Fruit fly (Drosophila melanogaster): ENCODE results near the gene knrl.

Gene knrl

dm6 chr3L:20595834-20596233, 24.6 kb downstream of the knrl start (continued):
- TF ChIP-seq fd85E (GFP tag; optimal IDR thresholded peaks at IDR 0.05) = no peak
- TF ChIP-seq Met (GFP tag; optimal IDR thresholded peaks at IDR 0.05) = peak; percentile 14
- TF ChIP-seq CG10669 (GFP tag; optimal IDR thresholded peaks at IDR 0.05) = no peak
- TF ChIP-seq svp (GFP tag) = peak; percentile 64
- TF ChIP-seq Hr4 (GFP tag; optimal IDR thresholded peaks at IDR 0.05) = peak; percentile 38
- TF ChIP-seq CG16779 (tag; optimal IDR thresholded peaks at IDR 0.05) = no peak
- no peak for TF ChIP-seq lz (GFP tag; optimal IDR thresholded peaks at IDR 0.05)

dm6 chr3L:20592577-20592976, 27.9 kb downstream of the knrl start:
- no peak for TF ChIP-seq Met (GFP tag; optimal IDR thresholded peaks at IDR 0.05)
- TF ChIP-seq CG10631 (GFP tag; optimal IDR thresholded peaks at IDR 0.05) = peak; percentile 60
- peak; percentile 33 for TF ChIP-seq Eip75B (GFP tag; optimal IDR thresholded peaks at IDR 0.05)
- TF ChIP-seq CG10669 (GFP tag; optimal IDR thresholded peaks at IDR 0.05) = peak; percentile 60
- no peak for TF ChIP-seq CG6276 (GFP tag; optimal IDR thresholded peaks at IDR 0.05)
- no peak for TF ChIP-seq Smox (GFP tag; optimal IDR thresholded peaks at IDR 0.05)
- TF ChIP-seq Eip93F (GFP tag; optimal IDR thresholded peaks at IDR 0.05) = no peak
- no peak for TF ChIP-seq cyc (GFP tag; optimal IDR thresholded peaks at IDR 0.05)
- no peak for TF ChIP-seq esn (GFP tag; optimal IDR thresholded peaks at IDR 0.05)
- no peak for TF ChIP-seq CG31627 (GFP tag; optimal IDR thresholded peaks at IDR 0.05)
- peak; percentile 59 for TF ChIP-seq dsx (GFP tag; optimal IDR thresholded peaks at IDR 0.05; ENCODE audit: poor library complexity, severe bottlenecking)
- peak; percentile 1 for TF ChIP-seq CG8632 (GFP tag; optimal IDR thresholded peaks at IDR 0.05)
- no peak for TF ChIP-seq lz (GFP tag; optimal IDR thresholded peaks at IDR 0.05)
- TF ChIP-seq Hr38 (GFP tag; optimal IDR thresholded peaks at IDR 0.05) = no peak
- no peak for TF ChIP-seq CG6854 (GFP tag; optimal IDR thresholded peaks at IDR 0.05)
- TF ChIP-seq OdsH (GFP tag; optimal IDR thresholded peaks at IDR 0.05) = peak; percentile 34
- peak; percentile 17 for TF ChIP-seq CG9139 (GFP tag; optimal IDR thresholded peaks at IDR 0.05)
- TF ChIP-seq vri (GFP tag; optimal IDR thresholded peaks at IDR 0.05) = no peak
- peak; percentile 67 for TF ChIP-seq Ets96B (tag; optimal IDR thresholded peaks at IDR 0.05)
- TF ChIP-seq CG8119 (GFP tag; IDR thresholded peaks at IDR 0.05) = peak; percentile 56; the same call in 1 of the 3 replicates
- peak; percentile 26 for TF ChIP-seq acj6 (GFP tag; optimal IDR thresholded peaks at IDR 0.05)
- peak; percentile 74 for TF ChIP-seq CG6808 (GFP tag; optimal IDR thresholded peaks at IDR 0.05)
- TF ChIP-seq CG6163 (GFP tag; IDR thresholded peaks at IDR 0.05) = no peak
- no peak for TF ChIP-seq Sox102F (GFP tag; optimal IDR thresholded peaks at IDR 0.05)
- TF ChIP-seq CG15336 (GFP tag; IDR thresholded peaks at IDR 0.05) = peak; percentile 39
- no peak for TF ChIP-seq CG16779 (tag; optimal IDR thresholded peaks at IDR 0.05)
- peak; percentile 4 for TF ChIP-seq pdm3 (GFP tag; optimal IDR thresholded peaks at IDR 0.05)
- TF ChIP-seq spab (GFP tag; optimal IDR thresholded peaks at IDR 0.05) = peak; percentile 49
- TF ChIP-seq CG7368 (GFP tag; optimal IDR thresholded peaks at IDR 0.05) = no peak
- no peak for TF ChIP-seq Blimp-1 (GFP tag; optimal IDR thresholded peaks at IDR 0.05)
- peak; percentile 1 for TF ChIP-seq CG1621 (tag; optimal IDR thresholded peaks at IDR 0.05)
- peak; percentile 25 for TF ChIP-seq achi (GFP tag; optimal IDR thresholded peaks at IDR 0.05)
- no peak for TF ChIP-seq svp (GFP tag)
- no peak for TF ChIP-seq CG34406 (GFP tag; optimal IDR thresholded peaks at IDR 0.05)
- no peak for TF ChIP-seq fkh (GFP tag; optimal IDR thresholded peaks at IDR 0.05)
- no peak for TF ChIP-seq Gug (GFP tag; IDR thresholded peaks at IDR 0.05)
- peak; percentile 5 for TF ChIP-seq Lpt (GFP tag; optimal IDR thresholded peaks at IDR 0.05)
- no peak for TF ChIP-seq topi (GFP tag; optimal IDR thresholded peaks at IDR 0.05)
- TF ChIP-seq CG11294 (GFP tag; IDR thresholded peaks at IDR 0.05) = no peak
- TF ChIP-seq net (GFP tag; optimal IDR thresholded peaks at IDR 0.05) = no peak
- TF ChIP-seq CG11902 (GFP tag; optimal IDR thresholded peaks at IDR 0.05) = no peak
- peak; percentile 46 for TF ChIP-seq CG3919 (GFP tag; optimal IDR thresholded peaks at IDR 0.05)
- TF ChIP-seq Hr4 (GFP tag; optimal IDR thresholded peaks at IDR 0.05) = peak; percentile 16
- no peak for TF ChIP-seq Hr39 (GFP tag; optimal IDR thresholded peaks at IDR 0.05)
- TF ChIP-seq ss (GFP tag; optimal IDR thresholded peaks at IDR 0.05) = peak; percentile 56 to 58
- TF ChIP-seq fd59A (GFP tag; optimal IDR thresholded peaks at IDR 0.05) = peak; percentile 58
- no peak for TF ChIP-seq eg (GFP tag; IDR thresholded peaks at IDR 0.05)
- no peak for TF ChIP-seq Ets21C (GFP tag; optimal IDR thresholded peaks at IDR 0.05)
- TF ChIP-seq Eip78C (GFP tag) = peak; percentile 85
